Worm (Caenorhabditis elegans) whole organism, young adult: Measurements from ENCODE around the gene sbt-1.

Experiments used
- B0035.1 ChIP-seq: sonication (generic microtip); optimal IDR thresholded peaks from 2 replicates; lab custom pipeline; 2016; ENCODE audit warnings: missing genetic modification characterization, mild to moderate bottlenecking, missing compliant biosample characterization, missing genotype, missing genetic modification reagents
- F22D6.2 ChIP-seq: sonication (generic microtip); optimal IDR thresholded peaks from 2 replicates; lab custom pipeline; 2016; ENCODE audit warnings: mild to moderate bottlenecking, missing genetic modification characterization, missing compliant biosample characterization
- F49E8.2 ChIP-seq: sonication (generic microtip); optimal IDR thresholded peaks from 3 replicates; lab custom pipeline; 2017; ENCODE audit warnings: missing genetic modification characterization, mild to moderate bottlenecking, missing compliant biosample characterization, antibody characterized with exemption, moderate library complexity; ENCODE audit not compliant: insufficient read depth
- athp-1 ChIP-seq: sonication (generic microtip); optimal IDR thresholded peaks from 2 replicates; lab custom pipeline; 2017; ENCODE audit warnings: mild to moderate bottlenecking, missing genetic modification characterization, missing compliant biosample characterization
- ceh-40 ChIP-seq: fragments of 200-800 bp; sonication (Bioruptor generic); IDR thresholded peaks from 2 replicates; pipeline ENCODE4 v1.3.6; 2022; ENCODE audit warnings: missing genetic modification characterization, missing compliant biosample characterization
- hsf-1 ChIP-seq: fragments of 200-800 bp; sonication (Bioruptor generic); IDR thresholded peaks from 2 replicates; pipeline ENCODE4 v1.3.6; 2022; ENCODE audit warnings: missing genetic modification reagents, missing genetic modification characterization, missing compliant biosample characterization
- lin-40 ChIP-seq: sonication (generic microtip); optimal IDR thresholded peaks from 2 replicates; lab custom pipeline; 2016; ENCODE audit warnings: missing genetic modification characterization, mild to moderate bottlenecking, missing compliant biosample characterization, missing genotype, missing genetic modification reagents
- lsl-1 ChIP-seq: fragments of 200-800 bp; sonication (Bioruptor generic); optimal IDR thresholded peaks from 2 replicates; lab custom pipeline; 2018; ENCODE audit warnings: mild to moderate bottlenecking, missing genetic modification characterization, moderate library complexity, missing compliant biosample characterization
- nhr-80 ChIP-seq: sonication (generic microtip); optimal IDR thresholded peaks from 2 replicates; lab custom pipeline; 2016; ENCODE audit warnings: missing genetic modification characterization, missing compliant biosample characterization
- repo-1 ChIP-seq: sonication (generic microtip); optimal IDR thresholded peaks from 2 replicates; lab custom pipeline; 2017; ENCODE audit warnings: mild to moderate bottlenecking, missing genetic modification characterization, missing compliant biosample characterization
- snpc-4 ChIP-seq, 5 experiments: fragments of 150-350 bp in 1 of 5; sonication (generic microtip) in 4 of 5; optimal IDR thresholded peaks; 2 replicates each; lab custom pipeline; 2014 to 2018; ENCODE audit warnings: missing genetic modification characterization in 5 of 5, missing biosample characterization in 3 of 5, antibody characterized with exemption in 2 of 5, mild to moderate bottlenecking in 2 of 5, missing compliant biosample characterization in 2 of 5, missing genotype in 2 of 5, moderate library complexity in 2 of 5, missing genetic modification reagents in 1 of 5
- unc-130 ChIP-seq: sonication (generic microtip); optimal IDR thresholded peaks from 2 replicates; lab custom pipeline; 2016; ENCODE audit warnings: missing genetic modification reagents, missing genetic modification characterization, missing compliant biosample characterization
- ztf-3 ChIP-seq: fragments of 200-800 bp; sonication (Bioruptor generic); optimal IDR thresholded peaks from 2 replicates; lab custom pipeline; 2018; ENCODE audit warnings: mild to moderate bottlenecking, missing genetic modification characterization, missing compliant biosample characterization

DNA sequence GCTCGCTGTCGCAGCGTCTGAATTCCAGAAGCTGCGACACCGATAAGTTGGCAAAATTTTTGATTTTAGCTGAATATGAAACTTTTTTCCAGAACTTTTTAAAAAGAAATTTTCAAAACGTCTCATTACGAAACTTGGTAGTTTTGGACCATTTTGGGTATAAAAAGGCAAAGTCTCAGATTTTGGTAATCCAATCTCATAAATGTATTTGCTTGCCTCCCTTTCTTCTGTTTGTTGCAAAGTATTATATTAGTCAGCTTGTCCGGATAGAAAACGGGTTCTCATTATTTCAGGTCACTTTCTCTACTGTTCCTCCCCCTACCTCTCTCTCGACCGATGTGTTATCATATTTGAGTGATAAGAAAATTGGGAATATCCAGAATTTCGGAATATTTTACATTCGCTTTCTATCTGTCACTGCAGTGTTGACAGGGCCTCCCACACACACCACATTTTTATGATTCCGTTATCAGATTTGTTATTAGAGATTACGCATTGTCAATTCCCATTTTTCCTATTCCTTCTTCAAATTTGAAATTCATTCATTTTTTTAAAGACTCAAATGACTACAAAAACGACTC lies 25.0 kb upstream of the sbt-1 start, which contains the start of gene F31D4.5:
- TF ChIP-seq unc-130 (GFP tag; lab: Kevin White, UChicago) (no peak), snpc-4 (GFP tag; optimal IDR thresholded peaks at IDR 0.05; lab: Kevin White, UChicago) (no peak), snpc-4 (tag; optimal IDR thresholded peaks at IDR 0.05; lab: Kevin White, UChicago) (no peak), B0035.1 (no peak), hsf-1 (GFP tag; lab: Robert Waterston, UW) (no peak), nhr-80 (tag; lab: Kevin White, UChicago) (no peak), athp-1 (tag; lab: Kevin White, UChicago) (no peak), F49E8.2 (tag; lab: Kevin White, UChicago) (no peak), repo-1 (no peak), lsl-1 (GFP tag; lab: Kevin White, UChicago) (no peak), ceh-40 (GFP tag; lab: Robert Waterston, UW) (no peak), ztf-3 (GFP tag; lab: Kevin White, UChicago) (no peak), F22D6.2 (no peak), lin-40 (tag; lab: Kevin White, UChicago) (no peak)
